Worm (Caenorhabditis elegans) whole organism, early embryonic: ENCODE measurements around the gene lgc-38.

Source experiments
- ama-1 ChIP-seq: fragments of 150-350 bp; optimal IDR thresholded peaks from 2 replicates; lab custom pipeline; 2014
- ceh-13 ChIP-seq: fragments of 200-800 bp; sonication (Bioruptor generic); optimal IDR thresholded peaks from 2 replicates; lab custom pipeline; 2018; ENCODE audit warnings: mild to moderate bottlenecking, missing genetic modification characterization, missing compliant biosample characterization

DNA sequence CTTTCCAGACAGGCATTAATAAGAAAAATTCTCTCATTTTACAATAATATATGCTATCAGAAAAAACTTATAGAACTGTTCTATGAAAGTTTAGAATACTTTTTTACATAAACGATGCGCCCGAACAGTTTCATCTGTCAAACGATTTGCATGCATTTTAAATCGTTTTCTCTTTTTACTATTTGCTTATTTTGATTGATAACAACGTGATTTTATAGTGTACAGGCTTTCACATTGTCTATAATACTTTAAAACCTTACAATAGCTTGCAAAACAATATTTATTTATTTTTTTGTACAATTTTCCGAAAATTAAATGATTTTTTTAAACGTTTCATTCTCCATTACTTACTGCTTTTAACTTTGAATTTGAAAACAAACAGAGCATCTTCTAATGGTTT lies 36.7 kb downstream of the lgc-38 start, which contains the start of gene R01H2.7:
- TF ChIP-seq ama-1 (lab: Kevin White, UChicago) (no peak), ceh-13 (GFP tag; lab: Kevin White, UChicago) (no peak)
